Fruit fly (Drosophila melanogaster) whole organism, embryonic: ENCODE measurements around the gene Osi14.

Source experiments
- Asciz ChIP-seq: fragments of 200-800 bp; sonication (Bioruptor generic); optimal IDR thresholded peaks from 2 replicates; lab custom pipeline; 2017; ENCODE audit warnings: missing biosample characterization, mild to moderate bottlenecking, missing genetic modification characterization, missing genetic modification reagents
- Atf3 ChIP-seq: fragments of 200-800 bp; sonication (Bioruptor generic); optimal IDR thresholded peaks from 3 replicates; lab custom pipeline; 2016; ENCODE audit warnings: missing biosample characterization, missing genetic modification characterization
- Awh ChIP-seq: fragments of 200-800 bp; sonication (Bioruptor generic); IDR thresholded peaks from 2 replicates; pipeline ENCODE4, ENCODE4 v1.3.6; 2022; ENCODE audit warnings: missing biosample characterization, missing genetic modification characterization
- BtbVII ChIP-seq: fragments of 200-800 bp; sonication (Bioruptor generic); optimal IDR thresholded peaks from 3 replicates; lab custom pipeline; 2017; ENCODE audit warnings: missing biosample characterization, mild to moderate bottlenecking, missing genetic modification characterization
- CG10543 ChIP-seq: fragments of 200-800 bp; sonication (Bioruptor generic); optimal IDR thresholded peaks from 3 replicates; lab custom pipeline; 2017; ENCODE audit warnings: missing biosample characterization, mild to moderate bottlenecking, missing genetic modification characterization, moderate library complexity
- CG12942 ChIP-seq: fragments of 200-800 bp; sonication (Bioruptor generic); optimal IDR thresholded peaks from 3 replicates; lab custom pipeline; 2016; ENCODE audit warnings: missing biosample characterization, missing genetic modification characterization
- CG13424 ChIP-seq: fragments of 200-800 bp; sonication (Bioruptor generic); optimal IDR thresholded peaks from 2 replicates; lab custom pipeline; 2019; ENCODE audit warnings: missing biosample characterization, mild to moderate bottlenecking, missing genetic modification characterization, moderate library complexity
- CG13894 ChIP-seq: fragments of 200-800 bp; sonication (Bioruptor generic); optimal IDR thresholded peaks from 3 replicates; lab custom pipeline; 2018; ENCODE audit warnings: missing biosample characterization, mild to moderate bottlenecking, missing genetic modification characterization, moderate library complexity
- CG14667 ChIP-seq: fragments of 200-800 bp; sonication (Bioruptor generic); IDR thresholded peaks from 2 replicates; pipeline ENCODE4 v1.3.6; 2022; ENCODE audit warnings: missing biosample characterization, missing genetic modification characterization
- CG17186 ChIP-seq: fragments of 200-800 bp; sonication (Bioruptor generic); optimal IDR thresholded peaks from 3 replicates; lab custom pipeline; 2017; ENCODE audit warnings: missing biosample characterization, missing genetic modification reagents, missing genetic modification characterization
- CG17612 ChIP-seq: fragments of 200-800 bp; sonication (Bioruptor generic); IDR thresholded peaks from 2 replicates; pipeline ENCODE4 v1.3.6; 2022; ENCODE audit warnings: missing biosample characterization, missing genetic modification characterization
- CG3407 ChIP-seq: fragments of 200-800 bp; sonication (Bioruptor generic); optimal IDR thresholded peaks from 2 replicates; lab custom pipeline; 2018; ENCODE audit warnings: missing biosample characterization, mild to moderate bottlenecking, missing genetic modification characterization
- CG4617 ChIP-seq: fragments of 200-800 bp; sonication (Bioruptor generic); optimal IDR thresholded peaks from 3 replicates; lab custom pipeline; 2016; ENCODE audit warnings: missing biosample characterization, missing genetic modification characterization, borderline replicate concordance
- CG5180 ChIP-seq: fragments of 200-800 bp; sonication (Bioruptor generic); optimal IDR thresholded peaks from 3 replicates; lab custom pipeline; 2017; ENCODE audit warnings: missing biosample characterization, missing genetic modification characterization, mild to moderate bottlenecking, moderate library complexity, missing genetic modification reagents
- CG5953 ChIP-seq: fragments of 200-800 bp; sonication (Bioruptor generic); IDR thresholded peaks from 2 replicates; pipeline ENCODE4 v1.3.6; 2022; ENCODE audit warnings: missing biosample characterization, missing genetic modification characterization
- CG6854 ChIP-seq: fragments of 200-800 bp; sonication (Bioruptor generic); optimal IDR thresholded peaks from 3 replicates; lab custom pipeline; 2017; ENCODE audit warnings: missing biosample characterization, mild to moderate bottlenecking, missing genetic modification characterization
- CG7745 ChIP-seq: fragments of 200-800 bp; sonication (Bioruptor generic); optimal IDR thresholded peaks from 2 replicates; lab custom pipeline; 2018; ENCODE audit warnings: missing biosample characterization, mild to moderate bottlenecking, missing genetic modification characterization, moderate library complexity
- CG8359 ChIP-seq: fragments of 200-800 bp; sonication (Bioruptor generic); optimal IDR thresholded peaks from 2 replicates; lab custom pipeline; 2017; ENCODE audit warnings: missing biosample characterization, mild to moderate bottlenecking, missing genetic modification characterization, borderline replicate concordance
- CG9876 ChIP-seq: fragments of 200-800 bp; sonication (Bioruptor generic); optimal IDR thresholded peaks from 2 replicates; lab custom pipeline; 2016; ENCODE audit warnings: missing biosample characterization, missing genetic modification characterization
- Camta ChIP-seq: fragments of 200-800 bp; sonication (Bioruptor generic); optimal IDR thresholded peaks from 2 replicates; lab custom pipeline; 2016; ENCODE audit warnings: missing biosample characterization, missing genetic modification characterization
- D19A ChIP-seq: fragments of 200-800 bp; optimal IDR thresholded peaks from 3 replicates; lab custom pipeline; 2019; ENCODE audit warnings: missing biosample characterization, mild to moderate bottlenecking, missing genetic modification characterization, moderate library complexity
- Dref ChIP-seq: fragments of 200-800 bp; sonication (Bioruptor generic); IDR thresholded peaks from 2 replicates; pipeline ENCODE4 v1.3.6; 2022; ENCODE audit warnings: missing biosample characterization, missing genetic modification characterization
- Gug ChIP-seq: fragments of 200-800 bp; sonication (Bioruptor generic); IDR thresholded peaks from 4 replicates; pipeline ENCODE4 v1.3.6; 2022; ENCODE audit warnings: missing biosample characterization, missing genetic modification characterization
- HHEX ChIP-seq: fragments of 200-800 bp; sonication (Bioruptor generic); optimal IDR thresholded peaks from 3 replicates; lab custom pipeline; 2017; ENCODE audit warnings: missing biosample characterization, mild to moderate bottlenecking, missing genetic modification characterization, missing genetic modification reagents
- HLH3B ChIP-seq: fragments of 200-800 bp; sonication (Bioruptor generic); IDR thresholded peaks from 2 replicates; pipeline ENCODE4 v1.3.6; 2022; ENCODE audit warnings: missing biosample characterization, missing genetic modification characterization
- Sry-β ChIP-seq: fragments of 200-800 bp; sonication (Bioruptor generic); optimal IDR thresholded peaks from 2 replicates; lab custom pipeline; 2018; ENCODE audit warnings: missing biosample characterization, mild to moderate bottlenecking, missing genetic modification characterization, moderate library complexity
- YL-1 ChIP-seq: fragments of 200-800 bp; sonication (Bioruptor generic); optimal IDR thresholded peaks from 3 replicates; lab custom pipeline; 2017; ENCODE audit warnings: missing biosample characterization, mild to moderate bottlenecking, missing genetic modification characterization
- amos ChIP-seq: fragments of 200-800 bp; sonication (Bioruptor generic); IDR thresholded peaks from 2 replicates; pipeline ENCODE4 v1.3.6; 2022; ENCODE audit warnings: missing biosample characterization, missing genetic modification characterization; ENCODE audit not compliant: partially characterized antibody
- croc ChIP-seq: fragments of 200-800 bp; sonication (Bioruptor generic); conservative IDR thresholded peaks from 3 replicates; pipeline ENCODE4 v1.3.6; 2022; ENCODE audit warnings: missing biosample characterization, missing genetic modification characterization
- disco-r ChIP-seq: fragments of 200-800 bp; sonication (Bioruptor generic); optimal IDR thresholded peaks from 2 replicates; lab custom pipeline; 2016; ENCODE audit warnings: missing biosample characterization, missing genetic modification characterization
- eve ChIP-seq, 2 experiments: fragments of >200 bp; optimal IDR thresholded peaks; 2 replicates each; lab custom pipeline; 2017; ENCODE audit warnings: missing biosample characterization in 2 of 2, missing genetic modification characterization in 2 of 2
- gsb-n ChIP-seq: fragments of 200-800 bp; sonication (Bioruptor generic); optimal IDR thresholded peaks from 3 replicates; lab custom pipeline; 2018; ENCODE audit warnings: missing biosample characterization, mild to moderate bottlenecking, missing genetic modification characterization
- hth ChIP-seq: fragments of >200 bp; optimal IDR thresholded peaks from 2 replicates; lab custom pipeline; 2017; ENCODE audit warnings: inconsistent platforms
- lilli ChIP-seq: fragments of 200-800 bp; sonication (Bioruptor generic); optimal IDR thresholded peaks from 3 replicates; lab custom pipeline; 2016; ENCODE audit warnings: missing biosample characterization, missing genetic modification characterization
- org-1 ChIP-seq: fragments of 200-800 bp; sonication (Bioruptor generic); optimal IDR thresholded peaks from 2 replicates; lab custom pipeline; 2017; ENCODE audit warnings: missing biosample characterization, missing genetic modification characterization
- pfk ChIP-seq: fragments of 200-800 bp; sonication (Bioruptor generic); optimal IDR thresholded peaks from 2 replicates; lab custom pipeline; 2018; ENCODE audit warnings: missing biosample characterization, mild to moderate bottlenecking, missing genetic modification characterization, moderate library complexity
- pho ChIP-seq: fragments of 200-800 bp; sonication (Bioruptor generic); optimal IDR thresholded peaks from 2 replicates; lab custom pipeline; 2016; ENCODE audit warnings: missing biosample characterization, missing genetic modification characterization
- phol ChIP-seq: fragments of 200-800 bp; sonication (Bioruptor generic); optimal IDR thresholded peaks from 3 replicates; lab custom pipeline; 2018; ENCODE audit warnings: missing biosample characterization, mild to moderate bottlenecking, missing genetic modification characterization, moderate library complexity
- pum ChIP-seq: fragments of 200-800 bp; sonication (Bioruptor generic); optimal IDR thresholded peaks from 2 replicates; lab custom pipeline; 2016; ENCODE audit warnings: missing biosample characterization, missing genetic modification characterization
- schlank ChIP-seq: fragments of 200-800 bp; sonication (Bioruptor generic); optimal IDR thresholded peaks from 2 replicates; lab custom pipeline; 2018; ENCODE audit warnings: missing biosample characterization, mild to moderate bottlenecking, missing genetic modification characterization
- scrt ChIP-seq: fragments of 200-800 bp; sonication (Bioruptor generic); optimal IDR thresholded peaks from 2 replicates; lab custom pipeline; 2018; ENCODE audit warnings: missing biosample characterization, mild to moderate bottlenecking, missing genetic modification characterization, moderate library complexity
- sim ChIP-seq: fragments of 200-800 bp; sonication (Bioruptor generic); IDR thresholded peaks from 2 replicates; pipeline ENCODE4 v1.3.6; 2022; ENCODE audit warnings: missing biosample characterization, missing genetic modification characterization
- sna ChIP-seq: fragments of 200-800 bp; sonication (Bioruptor generic); IDR thresholded peaks from 2 replicates; pipeline ENCODE4 v1.3.6; 2022; ENCODE audit warnings: missing biosample characterization, missing genetic modification characterization; ENCODE audit not compliant: partially characterized antibody
- sqz ChIP-seq: fragments of 200-800 bp; sonication (Bioruptor generic); optimal IDR thresholded peaks from 3 replicates; lab custom pipeline; 2018; ENCODE audit warnings: missing biosample characterization, mild to moderate bottlenecking, missing genetic modification characterization
- sr ChIP-seq: fragments of 200-800 bp; sonication (Bioruptor generic); IDR thresholded peaks from 3 replicates; pipeline ENCODE4 v1.3.6; 2022; ENCODE audit warnings: missing biosample characterization, missing genetic modification characterization
- stwl ChIP-seq: fragments of 200-800 bp; sonication (Bioruptor generic); optimal IDR thresholded peaks from 3 replicates; lab custom pipeline; 2018; ENCODE audit warnings: missing biosample characterization, mild to moderate bottlenecking, missing genetic modification characterization, moderate library complexity
- sug ChIP-seq: fragments of 200-800 bp; optimal IDR thresholded peaks from 2 replicates; lab custom pipeline; 2019; ENCODE audit warnings: missing biosample characterization, mild to moderate bottlenecking, missing genetic modification characterization, moderate library complexity
- unc-4 ChIP-seq: fragments of 200-800 bp; sonication (Bioruptor generic); IDR thresholded peaks from 2 replicates; pipeline ENCODE4 v1.3.6; 2022; ENCODE audit warnings: missing biosample characterization, missing genetic modification characterization; ENCODE audit not compliant: partially characterized antibody
- zen ChIP-seq: fragments of 200-800 bp; sonication (Bioruptor generic); optimal IDR thresholded peaks from 3 replicates; lab custom pipeline; 2018; ENCODE audit warnings: missing biosample characterization, mild to moderate bottlenecking, missing genetic modification characterization, moderate library complexity
- zfh1 ChIP-seq: fragments of 200-800 bp; sonication (Bioruptor generic); IDR thresholded peaks from 3 replicates; pipeline ENCODE4 v1.3.6; 2022; ENCODE audit warnings: missing biosample characterization, missing genetic modification characterization
- zfh2 ChIP-seq: fragments of 200-800 bp; sonication (Bioruptor generic); optimal IDR thresholded peaks from 2 replicates; lab custom pipeline; 2016; ENCODE audit warnings: missing biosample characterization, missing genetic modification characterization

The Osi14 gene

DNA sequence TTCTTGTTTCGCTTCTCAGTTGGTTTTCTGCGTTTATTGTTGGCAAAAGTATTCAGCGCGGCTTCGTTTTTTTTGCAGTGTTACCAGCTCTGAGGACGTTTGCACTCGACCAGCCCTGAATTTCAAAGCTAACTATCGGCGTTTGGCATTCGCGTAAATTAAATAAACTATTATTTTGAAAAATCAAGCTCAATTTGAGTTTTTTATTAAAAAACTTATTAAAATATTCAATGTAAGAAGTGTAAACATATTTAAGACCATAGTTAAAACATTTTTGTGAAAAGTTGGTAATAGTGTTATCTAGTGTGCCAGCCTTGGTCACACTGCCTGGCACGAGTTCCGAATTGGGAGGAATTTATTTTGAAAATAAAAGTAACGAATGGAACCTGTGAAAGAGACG, 46.9 kb downstream of the Osi14 start, which contains the start of the genes SmD2 and CG18048 (continued):
- no peak for TF ChIP-seq CG12942 (GFP tag; lab: Kevin White, UChicago)
- TF ChIP-seq sqz (GFP tag; lab: Kevin White, UChicago): no peak
- TF ChIP-seq Camta (GFP tag; lab: Kevin White, UChicago): no peak
- TF ChIP-seq zen (tag; lab: Kevin White, UChicago): no peak
- no peak for TF ChIP-seq CG6854 (GFP tag; lab: Kevin White, UChicago)
- TF ChIP-seq schlank (tag; lab: Kevin White, UChicago): no peak
- no peak for TF ChIP-seq CG8359 (GFP tag; lab: Kevin White, UChicago)
- TF ChIP-seq CG5953 (GFP tag; lab: Robert Waterston, UW): no peak
- TF ChIP-seq zfh1 (GFP tag; lab: Robert Waterston, UW): no peak
- TF ChIP-seq org-1 (GFP tag; lab: Kevin White, UChicago): no peak
- TF ChIP-seq phol (tag; lab: Kevin White, UChicago): peak; percentile 73
- no peak for TF ChIP-seq CG5180 (GFP tag; lab: Kevin White, UChicago)
- no peak for TF ChIP-seq Awh
- TF ChIP-seq hth: no peak
- TF ChIP-seq D19A (tag; lab: Kevin White, UChicago): no peak
- no peak for TF ChIP-seq CG14667 (GFP tag; lab: Robert Waterston, UW)
- TF ChIP-seq Sry-β (GFP tag; lab: Kevin White, UChicago): no peak
- no peak for TF ChIP-seq scrt
- no peak for TF ChIP-seq sr
- TF ChIP-seq HHEX: no peak
- TF ChIP-seq disco-r (GFP tag; lab: Kevin White, UChicago): no peak
- TF ChIP-seq lilli (GFP tag; lab: Kevin White, UChicago): no peak
- no peak for TF ChIP-seq Gug (GFP tag; lab: Robert Waterston, UW)
- peak; percentile 31 for TF ChIP-seq Dref (GFP tag; lab: Robert Waterston, UW)
- no peak for TF ChIP-seq CG13894 (tag; lab: Kevin White, UChicago)
- TF ChIP-seq CG13424 (tag; lab: Kevin White, UChicago): peak; percentile 32
- TF ChIP-seq CG17186 (GFP tag; lab: Kevin White, UChicago): peak; percentile 67
- peak; percentile 75 for TF ChIP-seq amos (GFP tag; lab: Robert Waterston, UW)
- TF ChIP-seq CG9876 (GFP tag; lab: Kevin White, UChicago): no peak
- TF ChIP-seq sug (tag; lab: Kevin White, UChicago): peak; percentile 40
- TF ChIP-seq pum (GFP tag; lab: Kevin White, UChicago): no peak
- TF ChIP-seq BtbVII (GFP tag; lab: Kevin White, UChicago): no peak
- TF ChIP-seq YL-1 (GFP tag; lab: Kevin White, UChicago): peak; percentile 82
- no peak for TF ChIP-seq CG7745 (tag; lab: Kevin White, UChicago)
- no peak for TF ChIP-seq CG17612 (GFP tag; lab: Robert Waterston, UW)
- peak; percentile 79 for TF ChIP-seq CG4617 (GFP tag; lab: Kevin White, UChicago)
- TF ChIP-seq sim: no peak
- no peak for TF ChIP-seq pho (GFP tag; lab: Kevin White, UChicago)
- no peak for TF ChIP-seq HLH3B (GFP tag; lab: Robert Waterston, UW)
- no peak for TF ChIP-seq CG3407 (GFP tag; lab: Kevin White, UChicago)
- peak; percentile 13 for TF ChIP-seq zfh2 (GFP tag; lab: Kevin White, UChicago)
- peak; percentile 83 for TF ChIP-seq stwl (tag; lab: Kevin White, UChicago)
- no peak for TF ChIP-seq gsb-n (tag; lab: Kevin White, UChicago)
- no peak for TF ChIP-seq CG10543
- no peak for TF ChIP-seq pfk (GFP tag; lab: Kevin White, UChicago)
- no peak for TF ChIP-seq Asciz
- TF ChIP-seq croc (GFP tag; lab: Robert Waterston, UW): no peak
- no peak for TF ChIP-seq eve (GFP tag; optimal IDR thresholded peaks at IDR 0.05; lab: Kevin White, UChicago)
- TF ChIP-seq sna (GFP tag; lab: Robert Waterston, UW): peak; percentile 72
- peak; percentile 79 for TF ChIP-seq unc-4
- no peak for TF ChIP-seq Atf3 (GFP tag; lab: Kevin White, UChicago)
